Fruit fly (Drosophila melanogaster): ENCODE results near the gene CG13775.
A peak's percentile ranks its signal among the peaks of the same experiment; 100 is the strongest.

Gene CG13775

dm6 chr2L:6948540-6948942 is 8.2 kb downstream of the CG13775 start, which contains the start of gene ihog:
TSS of gene ihog (minus strand) at chr2L:6948808.
- TF ChIP-seq lola (GFP tag; optimal IDR thresholded peaks at IDR 0.05): no peak
- peak; percentile 77 for TF ChIP-seq woc (GFP tag; optimal IDR thresholded peaks at IDR 0.05)

- TF ChIP-seq dsf (GFP tag; optimal IDR thresholded peaks at IDR 0.05; ENCODE audit: borderline replicate concordance): no peak
- no peak for TF ChIP-seq Myc (optimal IDR thresholded peaks at IDR 0.05)
- no peak for TF ChIP-seq Rel (GFP tag; optimal IDR thresholded peaks at IDR 0.05)
- peak; percentile 7 for TF ChIP-seq Rel (tag; optimal IDR thresholded peaks at IDR 0.05)
Measured at dm6 chr2L:6945088-6945487, 11.7 kb downstream of the CG13775 start, which contains the start of gene Fgop2. TSS of gene Fgop2 (minus strand) at chr2L:6945289.

DNA sequence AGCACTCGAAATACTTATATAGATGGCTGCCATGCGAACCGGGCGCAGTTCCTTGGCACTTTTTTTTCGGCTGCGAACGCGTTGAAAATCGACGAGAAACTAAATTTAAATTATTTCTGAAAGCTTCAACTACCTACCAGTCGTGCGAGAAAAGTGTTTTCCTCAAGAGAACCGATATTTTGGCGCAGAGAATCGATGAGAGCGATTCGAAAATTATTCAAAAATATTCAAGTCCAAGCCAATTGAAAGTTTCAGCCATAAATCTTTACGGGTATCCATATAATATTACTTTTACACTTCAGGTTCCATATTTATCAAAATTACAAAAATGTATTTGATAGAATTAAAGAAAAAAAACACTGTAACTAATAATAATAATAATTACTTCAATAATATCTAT is 14.0 kb downstream of the CG13775 start, which contains the start of gene CG18304:
Gene CG18304 (minus strand): TSS at position 101 of the 400 bp plus-strand sequence.
- TF ChIP-seq rgr (GFP tag; optimal IDR thresholded peaks at IDR 0.05): no peak
- TF ChIP-seq sv (GFP tag; optimal IDR thresholded peaks at IDR 0.05): no peak

DNA sequence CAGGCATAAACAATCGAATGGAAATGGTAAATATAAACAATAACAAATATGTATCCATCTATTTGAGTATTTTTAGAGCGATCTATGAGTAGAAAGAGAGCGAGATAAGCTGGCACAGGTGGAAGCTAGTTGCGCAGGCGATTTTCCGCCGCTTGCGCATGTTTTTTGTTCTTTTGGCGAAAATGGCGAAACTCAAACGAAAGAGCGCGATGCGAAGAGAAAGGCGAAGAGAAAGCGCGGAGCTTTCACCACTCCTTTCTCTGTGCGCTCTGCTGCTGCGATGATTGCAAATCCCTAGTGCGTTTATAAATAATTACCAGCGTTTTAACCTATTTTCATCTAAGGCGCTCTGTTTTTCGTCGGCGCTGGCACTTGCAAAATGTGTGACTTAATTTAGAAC is 15.0 kb downstream of the CG13775 start:
- TF ChIP-seq OdsH (GFP tag; optimal IDR thresholded peaks at IDR 0.05) (no peak), rgr (GFP tag; optimal IDR thresholded peaks at IDR 0.05) (no peak), br (GFP tag; optimal IDR thresholded peaks at IDR 0.05) (no peak), jim (GFP tag; optimal IDR thresholded peaks at IDR 0.05) (no peak), ey (GFP tag; optimal IDR thresholded peaks at IDR 0.05) (no peak), GATAd (GFP tag; optimal IDR thresholded peaks at IDR 0.05) (no peak)

dm6 chr2L:6939698-6940097 is 17.1 kb downstream of the CG13775 start:
- TF ChIP-seq CrebA (GFP tag; optimal IDR thresholded peaks at IDR 0.05; ENCODE audit: borderline replicate concordance): no peak
- TF ChIP-seq Vsx2 (GFP tag; optimal IDR thresholded peaks at IDR 0.05; ENCODE audit: partially characterized antibody): no peak
- TF ChIP-seq HLH106 (tag; optimal IDR thresholded peaks at IDR 0.05): no peak
- no peak for TF ChIP-seq Dfd (GFP tag; optimal IDR thresholded peaks at IDR 0.05)
- TF ChIP-seq Hnf4 (GFP tag; optimal IDR thresholded peaks at IDR 0.05): no peak
- TF ChIP-seq psq (GFP tag; optimal IDR thresholded peaks at IDR 0.05): no peak
- no peak for TF ChIP-seq dl (GFP tag; optimal IDR thresholded peaks at IDR 0.05; ENCODE audit: insufficient read depth in 1 of 2, partially characterized antibody in 2 of 2)
- no peak for TF ChIP-seq Hr78 (GFP tag; optimal IDR thresholded peaks at IDR 0.05)
- TF ChIP-seq CG32264 (GFP tag; optimal IDR thresholded peaks at IDR 0.05): no peak
- no peak for TF ChIP-seq fru (GFP tag; optimal IDR thresholded peaks at IDR 0.05)
- TF ChIP-seq ey (GFP tag; optimal IDR thresholded peaks at IDR 0.05): no peak
- no peak for TF ChIP-seq sv (GFP tag; optimal IDR thresholded peaks at IDR 0.05)
- TF ChIP-seq GATAd (GFP tag; optimal IDR thresholded peaks at IDR 0.05): no peak
- no peak for TF ChIP-seq Abd-B (GFP tag; optimal IDR thresholded peaks at IDR 0.05)
- no peak for TF ChIP-seq jim (GFP tag; optimal IDR thresholded peaks at IDR 0.05)
- TF ChIP-seq lola (GFP tag; optimal IDR thresholded peaks at IDR 0.05): no peak
- no peak for TF ChIP-seq Sp1 (GFP tag; optimal IDR thresholded peaks at IDR 0.05)
- no peak for TF ChIP-seq CG9705 (GFP tag; optimal IDR thresholded peaks at IDR 0.05)
- no peak for TF ChIP-seq woc (GFP tag; optimal IDR thresholded peaks at IDR 0.05)

- TF ChIP-seq Hr83 (GFP tag; optimal IDR thresholded peaks at IDR 0.05; ENCODE audit: poor library complexity, severe bottlenecking): no peak
- no peak for TF ChIP-seq lola (GFP tag; optimal IDR thresholded peaks at IDR 0.05)
- TF ChIP-seq br (GFP tag; optimal IDR thresholded peaks at IDR 0.05): no peak
- TF ChIP-seq HLH106 (tag; optimal IDR thresholded peaks at IDR 0.05): no peak
- TF ChIP-seq Vsx2 (GFP tag; optimal IDR thresholded peaks at IDR 0.05; ENCODE audit: partially characterized antibody): no peak
- no peak for TF ChIP-seq CG32264 (GFP tag; optimal IDR thresholded peaks at IDR 0.05)
- TF ChIP-seq psq (GFP tag; optimal IDR thresholded peaks at IDR 0.05): no peak
- TF ChIP-seq Hnf4 (GFP tag; optimal IDR thresholded peaks at IDR 0.05): no peak
- no peak for TF ChIP-seq tai (GFP tag; optimal IDR thresholded peaks at IDR 0.05)
- no peak for TF ChIP-seq Dfd (GFP tag; optimal IDR thresholded peaks at IDR 0.05)
- TF ChIP-seq Abd-B (GFP tag; optimal IDR thresholded peaks at IDR 0.05): no peak
- TF ChIP-seq GATAd (GFP tag; optimal IDR thresholded peaks at IDR 0.05): no peak
- no peak for TF ChIP-seq woc (GFP tag; optimal IDR thresholded peaks at IDR 0.05)
- no peak for TF ChIP-seq Rel (GFP tag; optimal IDR thresholded peaks at IDR 0.05)
- no peak for TF ChIP-seq Rel (tag; optimal IDR thresholded peaks at IDR 0.05)
- TF ChIP-seq rgr (GFP tag; optimal IDR thresholded peaks at IDR 0.05): no peak
- no peak for TF ChIP-seq dmrt93B (GFP tag; optimal IDR thresholded peaks at IDR 0.05)
Measured at dm6 chr2L:6931821-6932220, 24.9 kb downstream of the CG13775 start, which contains the start of gene CG43232. TSS of gene CG43232 (plus strand) at chr2L:6932121.

All from whole organism, wandering third instar larva.